Fruit fly (Drosophila melanogaster): Measurements from ENCODE around the gene Eaf6.

The Eaf6 gene

DNA sequence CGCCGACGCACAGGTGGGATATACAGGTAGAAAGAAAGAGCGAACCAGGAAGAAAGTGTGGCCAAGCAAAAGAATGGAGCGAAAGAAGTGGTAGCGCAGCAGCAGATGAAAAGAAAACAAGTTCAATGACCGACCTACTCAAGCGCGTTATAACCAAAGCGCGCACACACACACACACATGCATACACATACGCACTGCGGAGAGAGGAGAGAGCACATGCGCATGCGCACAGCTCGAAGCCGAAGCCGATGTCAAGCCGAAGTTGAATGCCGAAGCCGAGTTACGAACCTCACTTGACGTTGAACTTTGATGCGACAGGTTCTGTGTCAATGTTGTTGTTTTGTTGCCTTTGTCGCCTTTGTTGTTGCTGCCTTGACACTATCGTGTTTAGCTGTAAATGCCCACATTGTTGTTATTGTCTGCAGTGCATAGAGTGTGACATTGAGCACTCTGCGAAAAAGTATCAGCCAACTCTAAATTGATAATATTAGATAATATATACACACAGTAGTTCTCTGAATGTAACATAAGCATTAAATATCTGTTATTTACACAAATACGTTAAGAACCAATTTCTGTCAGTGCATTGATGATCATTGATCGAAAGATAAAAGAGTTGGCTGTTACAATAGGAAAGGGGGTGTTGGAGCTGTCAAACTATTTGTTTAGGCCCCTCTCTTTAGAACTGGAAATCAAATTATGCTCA is 26.2 kb upstream of the Eaf6 start:
- TF ChIP-seq Dfd (GFP tag; optimal IDR thresholded peaks at IDR 0.05) (peak; percentile 66), CG32264 (GFP tag; optimal IDR thresholded peaks at IDR 0.05) (no peak), psq (GFP tag; optimal IDR thresholded peaks at IDR 0.05) (peak; percentile 78), Dif (GFP tag; optimal IDR thresholded peaks at IDR 0.05; ENCODE audit: partially characterized antibody) (peak; percentile 27), dl (GFP tag; optimal IDR thresholded peaks at IDR 0.05; ENCODE audit: insufficient read depth in 1 of 2, partially characterized antibody in 2 of 2) (peak in 1 of 2 experiments; percentile 26)

DNA sequence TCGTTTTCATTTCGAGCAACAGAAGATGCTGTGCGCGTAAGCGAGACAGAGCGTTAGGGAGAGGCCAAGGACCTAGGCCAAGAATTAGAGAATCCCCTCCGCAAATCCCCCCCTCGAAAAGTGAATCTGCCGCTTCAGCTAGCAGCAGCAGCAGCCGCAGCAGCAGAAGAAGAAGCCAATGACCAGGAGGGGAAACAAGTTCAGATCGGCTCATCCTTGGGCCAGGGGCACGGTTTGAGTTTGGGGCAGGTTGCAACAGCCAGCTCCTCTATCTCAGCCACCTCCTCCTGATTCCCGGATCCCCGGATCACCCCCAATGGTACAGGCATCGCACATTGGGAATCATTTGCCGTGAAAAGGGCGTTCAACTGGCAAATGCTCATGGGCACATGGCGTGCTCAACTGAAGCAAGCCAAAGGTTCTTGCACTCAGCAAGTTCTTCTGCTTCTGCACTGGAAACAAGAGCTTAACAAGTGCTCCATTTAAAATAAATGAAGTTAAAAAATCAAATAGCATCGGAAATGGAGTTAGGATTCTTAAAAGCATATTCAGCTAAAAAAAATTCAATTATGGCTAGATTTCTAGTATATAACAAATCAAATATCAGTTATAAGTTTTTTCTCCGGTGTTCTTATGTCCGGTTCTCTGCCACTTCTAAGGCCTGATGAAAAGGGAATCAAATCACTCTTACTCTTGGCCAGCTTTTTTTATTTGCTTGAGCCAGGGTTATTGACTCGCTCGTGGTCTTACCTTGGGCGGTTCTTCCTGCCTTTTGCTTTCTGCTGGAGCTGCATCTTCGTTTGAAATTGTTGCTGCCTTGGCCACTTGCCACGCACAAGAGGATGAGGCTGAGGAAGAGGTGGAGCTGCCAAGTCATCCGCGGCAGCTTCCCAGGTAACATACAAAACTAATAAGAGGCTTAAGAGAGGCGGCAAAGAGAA is 25.4 kb upstream of the Eaf6 start:
- TF ChIP-seq Hnf4 (GFP tag; optimal IDR thresholded peaks at IDR 0.05) (peak; percentile 77), ey (GFP tag; optimal IDR thresholded peaks at IDR 0.05) (peak; percentile 77), rgr (GFP tag; optimal IDR thresholded peaks at IDR 0.05) (peak; percentile 72), dsf (GFP tag; optimal IDR thresholded peaks at IDR 0.05; ENCODE audit: borderline replicate concordance) (no peak), OdsH (GFP tag; optimal IDR thresholded peaks at IDR 0.05) (peak; percentile 72), tai (GFP tag; optimal IDR thresholded peaks at IDR 0.05) (peak; percentile 63), woc (GFP tag; optimal IDR thresholded peaks at IDR 0.05) (peak; percentile 84), Jra (GFP tag; optimal IDR thresholded peaks at IDR 0.05) (peak; percentile 71), Dfd (GFP tag; optimal IDR thresholded peaks at IDR 0.05) (no peak), CrebA (GFP tag; optimal IDR thresholded peaks at IDR 0.05; ENCODE audit: borderline replicate concordance) (peak; percentile 41), usp (GFP tag; optimal IDR thresholded peaks at IDR 0.05) (no peak), fru (GFP tag; optimal IDR thresholded peaks at IDR 0.05) (peak; percentile 91), Rel (GFP tag; optimal IDR thresholded peaks at IDR 0.05) (no peak), Rel (tag; optimal IDR thresholded peaks at IDR 0.05) (peak; percentile 41), Dif (GFP tag; optimal IDR thresholded peaks at IDR 0.05; ENCODE audit: partially characterized antibody) (no peak), foxo (GFP tag; optimal IDR thresholded peaks at IDR 0.05) (peak in 1 of 2 experiments; percentile 91), N (GFP tag; optimal IDR thresholded peaks at IDR 0.05) (no peak), h (GFP tag; optimal IDR thresholded peaks at IDR 0.05) (peak; percentile 75), sage (GFP tag; optimal IDR thresholded peaks at IDR 0.05) (peak; percentile 87), CG9705 (GFP tag; optimal IDR thresholded peaks at IDR 0.05) (peak; percentile 58), Sp1 (GFP tag; optimal IDR thresholded peaks at IDR 0.05) (peak; percentile 77), br (GFP tag; optimal IDR thresholded peaks at IDR 0.05) (peak; percentile 87), dmrt93B (GFP tag; optimal IDR thresholded peaks at IDR 0.05) (peak; percentile 68), brk (GFP tag; optimal IDR thresholded peaks at IDR 0.05) (peak; percentile 17), lola (GFP tag; optimal IDR thresholded peaks at IDR 0.05) (no peak), Hr83 (GFP tag; optimal IDR thresholded peaks at IDR 0.05; ENCODE audit: poor library complexity, severe bottlenecking) (peak; percentile 38), HLH106 (tag; optimal IDR thresholded peaks at IDR 0.05) (peak; percentile 91)

DNA sequence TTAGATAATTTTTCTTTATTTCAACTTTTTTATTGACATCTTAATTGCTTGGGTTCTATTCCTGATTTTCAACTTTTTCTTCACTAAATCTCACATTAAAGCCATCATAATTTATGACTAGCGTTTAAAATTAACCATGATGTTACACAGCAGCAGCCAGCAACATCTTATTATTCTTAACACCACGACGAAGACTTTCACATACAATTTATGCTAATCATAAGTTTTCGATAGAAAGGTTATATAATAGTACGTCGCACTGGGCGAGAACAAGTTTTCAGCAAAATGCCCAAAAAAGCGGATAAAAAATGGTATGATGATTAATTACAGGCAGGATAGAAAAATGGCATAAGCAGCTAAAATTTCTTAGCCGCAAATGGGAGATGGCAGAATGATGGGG is 23.8 kb upstream of the Eaf6 start:
- TF ChIP-seq ey (GFP tag; optimal IDR thresholded peaks at IDR 0.05): no peak

dm6 chr3L:5630608-5631080 is 22.5 kb upstream of the Eaf6 start, which contains the start of gene Blimp-1:
TSS of gene Blimp-1 (plus strand) at chr3L:5630983.
- no peak for TF ChIP-seq pan (optimal IDR thresholded peaks at IDR 0.05)
- TF ChIP-seq tai (GFP tag; optimal IDR thresholded peaks at IDR 0.05): no peak
- TF ChIP-seq fru (GFP tag; optimal IDR thresholded peaks at IDR 0.05): no peak
- TF ChIP-seq Abd-B (GFP tag; optimal IDR thresholded peaks at IDR 0.05): no peak
- no peak for TF ChIP-seq lola (GFP tag; optimal IDR thresholded peaks at IDR 0.05)
- no peak for TF ChIP-seq usp (GFP tag; optimal IDR thresholded peaks at IDR 0.05)
- TF ChIP-seq brk (GFP tag; optimal IDR thresholded peaks at IDR 0.05): no peak
- peak in 1 of 2 experiments; percentile 75 for TF ChIP-seq dl (GFP tag; optimal IDR thresholded peaks at IDR 0.05; ENCODE audit: insufficient read depth in 1 of 2, partially characterized antibody in 2 of 2)
- no peak for TF ChIP-seq GATAd (GFP tag; optimal IDR thresholded peaks at IDR 0.05)
- no peak for TF ChIP-seq CG9705 (GFP tag; optimal IDR thresholded peaks at IDR 0.05)
- TF ChIP-seq Jra (GFP tag; optimal IDR thresholded peaks at IDR 0.05): no peak
- no peak for TF ChIP-seq ey (GFP tag; optimal IDR thresholded peaks at IDR 0.05)
- no peak for TF ChIP-seq CG32264 (GFP tag; optimal IDR thresholded peaks at IDR 0.05)
- no peak for TF ChIP-seq foxo (GFP tag; optimal IDR thresholded peaks at IDR 0.05)
- TF ChIP-seq Myc (optimal IDR thresholded peaks at IDR 0.05): no peak
- peak; percentile 3 for TF ChIP-seq Hr83 (GFP tag; optimal IDR thresholded peaks at IDR 0.05; ENCODE audit: poor library complexity, severe bottlenecking)
- TF ChIP-seq rgr (GFP tag; optimal IDR thresholded peaks at IDR 0.05): no peak
- TF ChIP-seq Vsx2 (GFP tag; optimal IDR thresholded peaks at IDR 0.05; ENCODE audit: partially characterized antibody): peak; percentile 81
- no peak for TF ChIP-seq woc (GFP tag; optimal IDR thresholded peaks at IDR 0.05)
- TF ChIP-seq h (GFP tag; optimal IDR thresholded peaks at IDR 0.05): no peak
- no peak for TF ChIP-seq Rel (GFP tag; optimal IDR thresholded peaks at IDR 0.05)
- no peak for TF ChIP-seq Rel (tag; optimal IDR thresholded peaks at IDR 0.05)
- no peak for TF ChIP-seq sage (GFP tag; optimal IDR thresholded peaks at IDR 0.05)
- no peak for TF ChIP-seq Hnf4 (GFP tag; optimal IDR thresholded peaks at IDR 0.05)
- TF ChIP-seq CrebA (GFP tag; optimal IDR thresholded peaks at IDR 0.05; ENCODE audit: borderline replicate concordance): no peak
- no peak for TF ChIP-seq dsf (GFP tag; optimal IDR thresholded peaks at IDR 0.05; ENCODE audit: borderline replicate concordance)
- no peak for TF ChIP-seq Hr78 (GFP tag; optimal IDR thresholded peaks at IDR 0.05)
- TF ChIP-seq Sp1 (GFP tag; optimal IDR thresholded peaks at IDR 0.05): no peak
- TF ChIP-seq N (GFP tag; optimal IDR thresholded peaks at IDR 0.05): no peak
- peak; percentile 91 for TF ChIP-seq Dif (GFP tag; optimal IDR thresholded peaks at IDR 0.05; ENCODE audit: partially characterized antibody)
- TF ChIP-seq br (GFP tag; optimal IDR thresholded peaks at IDR 0.05): no peak
- no peak for TF ChIP-seq OdsH (GFP tag; optimal IDR thresholded peaks at IDR 0.05)
- TF ChIP-seq psq (GFP tag; optimal IDR thresholded peaks at IDR 0.05): peak; percentile 27
